Worm (Caenorhabditis elegans) whole organism, late embryonic: ENCODE measurements around the gene shw-3.

Source experiments
- K02D7.2 ChIP-seq: sonication (generic microtip); optimal IDR thresholded peaks from 2 replicates; lab custom pipeline; 2017; ENCODE audit warnings: mild to moderate bottlenecking, missing genetic modification characterization, missing compliant biosample characterization
- K09A11.1 ChIP-seq: sonication (generic microtip); optimal IDR thresholded peaks from 2 replicates; lab custom pipeline; 2017; ENCODE audit warnings: antibody characterized with exemption, mild to moderate bottlenecking, missing genetic modification characterization, missing compliant biosample characterization; ENCODE audit not compliant: insufficient read depth
- T23F11.4 ChIP-seq: fragments of 200-800 bp; sonication (Bioruptor generic); optimal IDR thresholded peaks from 2 replicates; lab custom pipeline; 2018; ENCODE audit warnings: mild to moderate bottlenecking, missing genetic modification characterization, missing compliant biosample characterization
- ama-1 ChIP-seq: fragments of 150-350 bp; optimal IDR thresholded peaks from 2 replicates; lab custom pipeline; 2014
- ceh-14 ChIP-seq: sonication (generic microtip); optimal IDR thresholded peaks from 2 replicates; lab custom pipeline; 2016; ENCODE audit warnings: missing genotype, missing genetic modification characterization, missing compliant biosample characterization
- ceh-18 ChIP-seq: sonication (generic microtip); optimal IDR thresholded peaks from 2 replicates; lab custom pipeline; 2016; ENCODE audit warnings: missing genetic modification characterization, missing compliant biosample characterization
- ceh-2 ChIP-seq: sonication (generic microtip); optimal IDR thresholded peaks from 2 replicates; lab custom pipeline; 2016; ENCODE audit warnings: missing genotype, missing genetic modification characterization, missing compliant biosample characterization
- ceh-31 ChIP-seq: sonication (generic microtip); optimal IDR thresholded peaks from 2 replicates; lab custom pipeline; 2016; ENCODE audit warnings: missing genetic modification characterization, missing compliant biosample characterization
- ceh-34 ChIP-seq: sonication (generic microtip); optimal IDR thresholded peaks from 2 replicates; lab custom pipeline; 2016; ENCODE audit warnings: mild to moderate bottlenecking, missing genetic modification characterization, missing compliant biosample characterization
- ceh-48 ChIP-seq: sonication (generic microtip); optimal IDR thresholded peaks from 2 replicates; lab custom pipeline; 2016; ENCODE audit warnings: missing genetic modification characterization, inconsistent platforms, missing compliant biosample characterization
- che-1 ChIP-seq: sonication (generic microtip); optimal IDR thresholded peaks from 2 replicates; lab custom pipeline; 2016; ENCODE audit warnings: mild to moderate bottlenecking, missing genetic modification characterization, missing compliant biosample characterization
- elt-4 ChIP-seq: sonication (generic microtip); optimal IDR thresholded peaks from 2 replicates; lab custom pipeline; 2016; ENCODE audit warnings: missing genetic modification characterization, missing compliant biosample characterization
- ets-4 ChIP-seq: sonication (generic microtip); optimal IDR thresholded peaks from 2 replicates; lab custom pipeline; 2016; ENCODE audit warnings: missing genetic modification characterization, missing compliant biosample characterization
- eyg-1 ChIP-seq: sonication (generic microtip); optimal IDR thresholded peaks from 2 replicates; lab custom pipeline; 2016; ENCODE audit warnings: missing genotype, missing genetic modification characterization, missing compliant biosample characterization
- fkh-10 ChIP-seq: fragments of 150-350 bp; optimal IDR thresholded peaks from 2 replicates; lab custom pipeline; 2014; ENCODE audit warnings: missing biosample characterization, missing genetic modification reagents, missing genetic modification characterization
- hlh-13 ChIP-seq: fragments of 200-800 bp; sonication (Bioruptor generic); optimal IDR thresholded peaks from 2 replicates; lab custom pipeline; 2018; ENCODE audit warnings: mild to moderate bottlenecking, missing genetic modification characterization, missing compliant biosample characterization
- hlh-15 ChIP-seq: sonication (generic microtip); optimal IDR thresholded peaks from 2 replicates; lab custom pipeline; 2016; ENCODE audit warnings: missing genetic modification characterization, missing compliant biosample characterization
- hlh-6 ChIP-seq: sonication (generic microtip); optimal IDR thresholded peaks from 2 replicates; lab custom pipeline; 2016; ENCODE audit warnings: missing genotype, missing genetic modification characterization, missing compliant biosample characterization
- hlh-8 ChIP-seq: sonication (generic microtip); optimal IDR thresholded peaks from 2 replicates; lab custom pipeline; 2016; ENCODE audit warnings: missing genotype, missing genetic modification characterization, missing compliant biosample characterization
- lim-6 ChIP-seq: sonication (generic microtip); optimal IDR thresholded peaks from 2 replicates; lab custom pipeline; 2016; ENCODE audit warnings: missing genetic modification characterization, missing compliant biosample characterization
- lin-11 ChIP-seq: fragments of 200-800 bp; sonication (Bioruptor generic); optimal IDR thresholded peaks from 2 replicates; lab custom pipeline; 2018; ENCODE audit warnings: mild to moderate bottlenecking, missing genetic modification characterization, missing compliant biosample characterization
- nfya-1 ChIP-seq: sonication (generic microtip); optimal IDR thresholded peaks from 2 replicates; lab custom pipeline; 2017; ENCODE audit warnings: missing genetic modification characterization, mild to moderate bottlenecking, missing compliant biosample characterization, antibody characterized with exemption, moderate library complexity
- pax-1 ChIP-seq: fragments of 150-350 bp; optimal IDR thresholded peaks from 2 replicates; lab custom pipeline; 2014; ENCODE audit warnings: missing biosample characterization, missing genetic modification characterization
- pros-1 ChIP-seq: fragments of 150-350 bp; optimal IDR thresholded peaks from 2 replicates; lab custom pipeline; 2014; ENCODE audit warnings: missing biosample characterization, missing genetic modification reagents, missing genetic modification characterization
- sdc-2 ChIP-seq: sonication (generic microtip); optimal IDR thresholded peaks from 2 replicates; lab custom pipeline; 2016; ENCODE audit warnings: missing genotype, missing genetic modification characterization, missing compliant biosample characterization
- syd-9 ChIP-seq: sonication (generic microtip); optimal IDR thresholded peaks from 2 replicates; lab custom pipeline; 2016; ENCODE audit warnings: mild to moderate bottlenecking, missing genetic modification characterization, moderate library complexity, missing compliant biosample characterization
- tbx-2 ChIP-seq: sonication (generic microtip); optimal IDR thresholded peaks from 2 replicates; lab custom pipeline; 2016; ENCODE audit warnings: missing genetic modification characterization, missing compliant biosample characterization
- tbx-7 ChIP-seq: sonication (generic microtip); optimal IDR thresholded peaks from 2 replicates; lab custom pipeline; 2016; ENCODE audit warnings: missing genotype, missing genetic modification characterization, missing compliant biosample characterization
- ttx-3 ChIP-seq: sonication (generic microtip); optimal IDR thresholded peaks from 2 replicates; lab custom pipeline; 2016; ENCODE audit warnings: missing genetic modification reagents, missing genetic modification characterization, missing compliant biosample characterization
- unc-3 ChIP-seq, 2 experiments: fragments of 200-800 bp in 1 of 2; sonication (Bioruptor generic) in 1 of 2; sonication (generic microtip) in 1 of 2; conservative IDR thresholded peaks in 1 of 2; optimal IDR thresholded peaks in 1 of 2; 2 replicates each; pipeline versions ENCODE4 v1.3.6 to Lab custom; 2016 to 2022; ENCODE audit warnings: missing compliant biosample characterization in 2 of 2, missing genetic modification characterization in 2 of 2, missing genetic modification reagents in 1 of 2
- unc-42 ChIP-seq: sonication (generic microtip); optimal IDR thresholded peaks from 2 replicates; lab custom pipeline; 2016; ENCODE audit warnings: missing genotype, missing genetic modification characterization, missing compliant biosample characterization
- unc-55 ChIP-seq: sonication (generic microtip); optimal IDR thresholded peaks from 2 replicates; lab custom pipeline; 2017; ENCODE audit warnings: missing biosample characterization, missing genetic modification reagents, missing genetic modification characterization
- zip-5 ChIP-seq: sonication (generic microtip); optimal IDR thresholded peaks from 2 replicates; lab custom pipeline; 2016; ENCODE audit warnings: missing genetic modification characterization, missing compliant biosample characterization

The shw-3 gene

DNA sequence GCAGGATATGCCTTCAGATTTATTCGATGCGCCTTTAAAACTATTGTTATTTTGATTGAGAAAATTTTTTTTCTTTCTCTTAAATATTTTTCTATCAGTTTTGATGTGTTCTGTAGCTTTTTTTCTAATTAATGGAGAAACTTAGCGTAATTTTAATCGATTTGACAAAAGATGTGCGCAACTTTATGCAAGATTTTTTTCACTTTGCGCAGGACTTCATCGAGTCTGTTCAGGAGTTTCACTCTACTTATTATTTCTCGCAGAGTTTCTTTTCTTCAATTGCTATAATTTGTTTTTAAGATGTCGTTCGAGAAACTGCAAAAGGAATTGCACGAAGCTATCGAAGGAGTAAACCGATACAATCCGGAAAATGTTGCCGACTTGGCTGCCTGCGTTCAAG, 33.3 kb downstream of the shw-3 start, which contains the start of gene eif-3.K:
TSS of gene eif-3.K (plus strand) at position 301 of the 400 bp plus-strand sequence.
- TF ChIP-seq nfya-1 (no peak), fkh-10 (GFP tag; lab: Kevin White, UChicago) (no peak), ama-1 (lab: Kevin White, UChicago) (no peak), ttx-3 (tag; lab: Kevin White, UChicago) (no peak), ets-4 (tag; lab: Kevin White, UChicago) (no peak), lim-6 (no peak), unc-3 (GFP tag; conservative IDR thresholded peaks at IDR 0.05; lab: Robert Waterston, UW) (no peak), unc-3 (tag; optimal IDR thresholded peaks at IDR 0.05; lab: Kevin White, UChicago) (no peak), syd-9 (no peak), hlh-13 (no peak), zip-5 (no peak), unc-55 (GFP tag; lab: Kevin White, UChicago) (no peak)

- peak; percentile 1 for TF ChIP-seq ets-4 (tag; lab: Kevin White, UChicago)
- TF ChIP-seq ceh-2 (tag; lab: Kevin White, UChicago): peak; percentile 10
- TF ChIP-seq ceh-31 (tag; lab: Kevin White, UChicago): peak; percentile 4
- TF ChIP-seq tbx-7 (tag; lab: Kevin White, UChicago): no peak
- TF ChIP-seq, all 69 proteins: peak for 3
Observed at ce11 chrV:12952287-12952686, 34.7 kb downstream of the shw-3 start, which contains the start of gene pqn-68. Gene pqn-68, plus strand, starts transcription at chrV:12952636.

DNA sequence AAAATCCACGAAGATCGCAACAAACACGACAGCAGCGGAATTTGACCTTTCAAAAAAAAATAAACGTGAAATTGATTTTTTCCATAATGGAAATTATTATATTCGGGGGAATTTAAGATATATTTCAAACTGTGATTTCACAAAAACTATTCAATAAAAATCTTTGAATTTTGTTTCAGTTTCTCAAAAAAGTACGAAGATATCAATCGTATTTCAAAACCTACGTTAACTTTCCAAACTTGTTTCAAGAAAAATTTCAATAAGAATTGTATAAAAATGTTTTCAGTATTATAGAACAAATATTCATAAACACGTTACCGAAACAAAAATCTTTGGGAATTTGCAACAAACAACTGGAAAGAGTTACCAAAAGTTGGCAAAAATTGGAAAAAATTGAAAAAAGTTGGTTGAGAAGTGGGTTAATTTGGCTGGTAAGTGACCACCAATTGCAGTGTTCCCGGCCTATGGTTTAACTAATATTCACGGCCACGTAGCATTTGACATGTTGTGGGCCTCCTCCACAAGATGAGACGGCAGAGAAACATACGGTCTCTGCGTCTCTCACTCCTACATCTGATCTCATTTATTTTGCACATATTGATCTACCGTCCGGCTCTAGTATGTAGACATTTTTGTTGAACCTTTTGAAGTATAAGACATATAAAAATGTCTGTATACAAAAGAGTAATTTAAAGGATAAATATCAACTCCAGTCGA, 36.0 kb downstream of the shw-3 start, which contains the start of the genes T16G1.9 and T16G1.18:
TSS of gene T16G1.9 (minus strand) at position 51 of the 717 bp plus-strand sequence.
TSS of gene T16G1.18 (plus strand) at position 493 of the 717 bp plus-strand sequence.
- TF ChIP-seq unc-42 (tag; lab: Kevin White, UChicago) (peak; percentile 50), ceh-48 (tag; lab: Kevin White, UChicago) (peak; percentile 47), fkh-10 (GFP tag; lab: Kevin White, UChicago) (no peak), ceh-31 (tag; lab: Kevin White, UChicago) (peak; percentile 23), tbx-2 (tag; lab: Kevin White, UChicago) (peak; percentile 41), nfya-1 (peak; percentile 54), pros-1 (tag; lab: Kevin White, UChicago) (no peak), unc-55 (GFP tag; lab: Kevin White, UChicago) (peak; percentile 24)

DNA sequence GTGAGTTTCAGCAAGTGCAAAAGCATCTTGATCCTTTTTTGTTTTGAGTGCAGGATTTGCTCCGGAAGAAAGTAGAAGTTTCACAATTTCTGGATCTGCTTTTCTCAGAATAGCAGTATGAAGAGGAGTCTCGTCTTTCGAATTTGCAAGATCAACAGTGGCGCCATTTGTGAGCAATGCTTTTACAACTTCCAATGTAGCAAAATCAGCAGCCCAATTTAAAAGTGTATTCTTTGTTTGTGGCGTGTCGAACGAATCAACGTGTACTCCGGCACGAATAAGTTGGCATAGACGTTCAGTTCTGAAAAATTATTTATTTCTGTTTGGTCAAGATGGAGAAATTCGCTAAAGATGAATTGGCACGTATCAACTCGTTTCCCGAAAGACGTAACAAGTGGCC, 37.4 kb downstream of the shw-3 start, which contains the start of gene T16G1.13:
TSS of gene T16G1.13 (plus strand) at position 301 of the 400 bp plus-strand sequence.
- TF ChIP-seq K09A11.1 (tag; lab: Kevin White, UChicago) (no peak), hlh-15 (tag; lab: Kevin White, UChicago) (no peak), sdc-2 (no peak), unc-42 (tag; lab: Kevin White, UChicago) (no peak), ceh-34 (tag; lab: Kevin White, UChicago) (no peak), che-1 (tag; lab: Kevin White, UChicago) (no peak), ceh-14 (no peak), elt-4 (tag; lab: Kevin White, UChicago) (no peak), lin-11 (tag; lab: Kevin White, UChicago) (no peak), eyg-1 (tag; lab: Kevin White, UChicago) (no peak), hlh-6 (no peak), ceh-18 (tag; lab: Kevin White, UChicago) (no peak), hlh-8 (tag; lab: Kevin White, UChicago) (no peak), tbx-2 (tag; lab: Kevin White, UChicago) (no peak), pax-1 (tag; lab: Kevin White, UChicago) (no peak), K02D7.2 (tag; lab: Kevin White, UChicago) (no peak), pros-1 (tag; lab: Kevin White, UChicago) (no peak), T23F11.4 (GFP tag; lab: Kevin White, UChicago) (no peak)
